Fruit fly (Drosophila melanogaster) whole organism, embryonic: ENCODE results near the gene ND-24L.

Experiments
- CG10654 ChIP-seq: fragments of 200-800 bp; sonication (Bioruptor generic); optimal IDR thresholded peaks from 2 replicates; lab custom pipeline; 2016; ENCODE audit warnings: missing biosample characterization, missing genetic modification characterization
- CG16815 ChIP-seq: fragments of 200-800 bp; sonication (Bioruptor generic); optimal IDR thresholded peaks from 3 replicates; lab custom pipeline; 2017; ENCODE audit warnings: missing biosample characterization, mild to moderate bottlenecking, missing genetic modification characterization
- CG1832 ChIP-seq: fragments of 200-800 bp; sonication (Bioruptor generic); optimal IDR thresholded peaks from 2 replicates; lab custom pipeline; 2017; ENCODE audit warnings: missing biosample characterization, mild to moderate bottlenecking, missing genetic modification characterization, inconsistent platforms
- CG31365 ChIP-seq: fragments of 200-800 bp; sonication (Bioruptor generic); optimal IDR thresholded peaks from 2 replicates; lab custom pipeline; 2018; ENCODE audit warnings: missing biosample characterization, mild to moderate bottlenecking, missing genetic modification characterization
- Doc3 ChIP-seq: fragments of 200-800 bp; sonication (Bioruptor generic); IDR thresholded peaks from 3 replicates; pipeline ENCODE4 v1.3.6; 2022; ENCODE audit warnings: missing biosample characterization, missing genetic modification characterization; ENCODE audit not compliant: partially characterized antibody
- HmgD ChIP-seq: fragments of 200-800 bp; sonication (Bioruptor generic); optimal IDR thresholded peaks from 3 replicates; lab custom pipeline; 2016; ENCODE audit warnings: missing biosample characterization, missing genetic modification characterization
- Myb ChIP-seq: fragments of 200-800 bp; sonication (Bioruptor generic); optimal IDR thresholded peaks from 2 replicates; lab custom pipeline; 2016; ENCODE audit warnings: missing biosample characterization, missing genetic modification characterization
- hth ChIP-seq: fragments of >200 bp; optimal IDR thresholded peaks from 2 replicates; lab custom pipeline; 2017; ENCODE audit warnings: inconsistent platforms
- p53 ChIP-seq: fragments of 200-800 bp; sonication (Bioruptor generic); optimal IDR thresholded peaks from 2 replicates; lab custom pipeline; 2016; ENCODE audit warnings: missing biosample characterization, missing genetic modification characterization
- pum ChIP-seq: fragments of 200-800 bp; sonication (Bioruptor generic); optimal IDR thresholded peaks from 2 replicates; lab custom pipeline; 2016; ENCODE audit warnings: missing biosample characterization, missing genetic modification characterization
- run ChIP-seq: fragments of 200-800 bp; sonication (Bioruptor generic); optimal IDR thresholded peaks from 3 replicates; lab custom pipeline; 2018; ENCODE audit warnings: missing biosample characterization, mild to moderate bottlenecking, missing genetic modification characterization

dm6 chr3L:17344596-17344995 is 24.0 kb upstream of the ND-24L start, which contains the start of gene brv2:
- no peak for TF ChIP-seq CG16815
- TF ChIP-seq Doc3 (GFP tag; lab: Robert Waterston, UW): no peak
- TF ChIP-seq Myb (GFP tag; lab: Kevin White, UChicago): no peak
- no peak for TF ChIP-seq CG1832 (GFP tag; lab: Kevin White, UChicago)
- TF ChIP-seq hth: no peak
- no peak for TF ChIP-seq p53 (GFP tag; lab: Kevin White, UChicago)
- no peak for TF ChIP-seq CG10654
- TF ChIP-seq pum (GFP tag; lab: Kevin White, UChicago): no peak
- no peak for TF ChIP-seq run
- no peak for TF ChIP-seq CG31365 (tag; lab: Kevin White, UChicago)
- no peak for TF ChIP-seq HmgD (GFP tag; lab: Kevin White, UChicago)
